Fruit fly (Drosophila melanogaster): ENCODE measurements around the gene U4-U6-60K.

The U4-U6-60K gene

dm6 chr3L:17486794-17487726, 26.7 kb downstream of the U4-U6-60K start, which contains the start of gene Oatp74D:
TSS of gene Oatp74D (plus strand) at chr3L:17487118.
- TF ChIP-seq CG8478 (optimal IDR thresholded peaks at IDR 0.05), result peak; percentile 16
- no peak for TF ChIP-seq EcR (GFP tag; optimal IDR thresholded peaks at IDR 0.05)
- peak; percentile 30 for TF ChIP-seq Dll (optimal IDR thresholded peaks at IDR 0.05)
- TF ChIP-seq pan (optimal IDR thresholded peaks at IDR 0.05), result no peak
- no peak for TF ChIP-seq psq (optimal IDR thresholded peaks at IDR 0.05)
- TF ChIP-seq usp (GFP tag; optimal IDR thresholded peaks at IDR 0.05), result no peak

- TF ChIP-seq EcR (GFP tag; optimal IDR thresholded peaks at IDR 0.05) (no peak), usp (GFP tag; optimal IDR thresholded peaks at IDR 0.05) (no peak), psq (optimal IDR thresholded peaks at IDR 0.05) (no peak), CG8478 (optimal IDR thresholded peaks at IDR 0.05) (no peak), pan (optimal IDR thresholded peaks at IDR 0.05) (no peak), Dll (optimal IDR thresholded peaks at IDR 0.05) (no peak)
Measured at dm6 chr3L:17486130-17486529, 27.6 kb downstream of the U4-U6-60K start, which contains the start of gene CG6333. TSS of gene CG6333 (minus strand) at chr3L:17486230.

dm6 chr3L:17485280-17485792, 28.4 kb downstream of the U4-U6-60K start:
- no peak for TF ChIP-seq CG8478 (optimal IDR thresholded peaks at IDR 0.05)

dm6 chr3L:17478826-17479225, 34.9 kb downstream of the U4-U6-60K start, which contains the start of the genes CG13733 and qjt:
TSS of gene CG13733 (minus strand) at chr3L:17478926.
TSS of gene qjt (plus strand) at chr3L:17479096.
- TF ChIP-seq usp (GFP tag; optimal IDR thresholded peaks at IDR 0.05) (no peak), CG8478 (optimal IDR thresholded peaks at IDR 0.05) (no peak), pan (optimal IDR thresholded peaks at IDR 0.05) (no peak), Dll (optimal IDR thresholded peaks at IDR 0.05) (no peak), EcR (GFP tag; optimal IDR thresholded peaks at IDR 0.05) (no peak), psq (optimal IDR thresholded peaks at IDR 0.05) (no peak)

dm6 chr3L:17476496-17476895, 37.2 kb downstream of the U4-U6-60K start:
- TF ChIP-seq Dll (optimal IDR thresholded peaks at IDR 0.05), result no peak
- TF ChIP-seq psq (optimal IDR thresholded peaks at IDR 0.05), result no peak
- TF ChIP-seq usp (GFP tag; optimal IDR thresholded peaks at IDR 0.05), result no peak
- TF ChIP-seq CG8478 (optimal IDR thresholded peaks at IDR 0.05), result no peak
- TF ChIP-seq EcR (GFP tag; optimal IDR thresholded peaks at IDR 0.05), result no peak
- TF ChIP-seq pan (optimal IDR thresholded peaks at IDR 0.05), result no peak

dm6 chr3L:17475979-17476393, 37.7 kb downstream of the U4-U6-60K start, which contains the start of gene CG34250:
TSS of gene CG34250 (plus strand) at chr3L:17476222.
- TF ChIP-seq pan (optimal IDR thresholded peaks at IDR 0.05) (no peak), Dll (optimal IDR thresholded peaks at IDR 0.05) (no peak), CG8478 (optimal IDR thresholded peaks at IDR 0.05) (no peak), usp (GFP tag; optimal IDR thresholded peaks at IDR 0.05) (no peak), EcR (GFP tag; optimal IDR thresholded peaks at IDR 0.05) (no peak), psq (optimal IDR thresholded peaks at IDR 0.05) (no peak)

- no peak for TF ChIP-seq EcR (GFP tag; optimal IDR thresholded peaks at IDR 0.05)
- TF ChIP-seq pan (optimal IDR thresholded peaks at IDR 0.05), result no peak
- no peak for TF ChIP-seq Dll (optimal IDR thresholded peaks at IDR 0.05)
- TF ChIP-seq psq (optimal IDR thresholded peaks at IDR 0.05), result no peak
- TF ChIP-seq usp (GFP tag; optimal IDR thresholded peaks at IDR 0.05), result no peak
- TF ChIP-seq CG8478 (optimal IDR thresholded peaks at IDR 0.05), result no peak
Measured at dm6 chr3L:17474711-17475451, 38.8 kb downstream of the U4-U6-60K start, which contains the start of the genes UQCR-Q and CG46525. TSS of gene UQCR-Q (plus strand) at chr3L:17474761. TSS of gene CG46525 (plus strand) at chr3L:17475220.

- TF ChIP-seq psq (optimal IDR thresholded peaks at IDR 0.05) (no peak), EcR (GFP tag; optimal IDR thresholded peaks at IDR 0.05) (no peak), CG8478 (optimal IDR thresholded peaks at IDR 0.05) (no peak), Dll (optimal IDR thresholded peaks at IDR 0.05) (no peak), pan (optimal IDR thresholded peaks at IDR 0.05) (no peak), usp (GFP tag; optimal IDR thresholded peaks at IDR 0.05) (no peak)
Measured at dm6 chr3L:17473889-17474288, 39.8 kb downstream of the U4-U6-60K start.

- TF ChIP-seq CG8478 (optimal IDR thresholded peaks at IDR 0.05) (no peak), psq (optimal IDR thresholded peaks at IDR 0.05) (no peak), usp (GFP tag; optimal IDR thresholded peaks at IDR 0.05) (no peak), Dll (optimal IDR thresholded peaks at IDR 0.05) (no peak), EcR (GFP tag; optimal IDR thresholded peaks at IDR 0.05) (no peak), pan (optimal IDR thresholded peaks at IDR 0.05) (no peak)
Measured at dm6 chr3L:17470110-17470509, 43.6 kb downstream of the U4-U6-60K start, which contains the start of gene SecCl. TSS of gene SecCl (plus strand) at chr3L:17470127.

- TF ChIP-seq Dll (optimal IDR thresholded peaks at IDR 0.05) (no peak), EcR (GFP tag; optimal IDR thresholded peaks at IDR 0.05) (no peak)
Measured at dm6 chr3L:17465804-17466203, 47.9 kb downstream of the U4-U6-60K start, which contains the start of gene QIL1. TSS of gene QIL1 (plus strand) at chr3L:17465945.

- TF ChIP-seq Dll (optimal IDR thresholded peaks at IDR 0.05) (no peak), EcR (GFP tag; optimal IDR thresholded peaks at IDR 0.05) (no peak), pan (optimal IDR thresholded peaks at IDR 0.05) (no peak), usp (GFP tag; optimal IDR thresholded peaks at IDR 0.05) (no peak), CG8478 (optimal IDR thresholded peaks at IDR 0.05) (no peak), psq (optimal IDR thresholded peaks at IDR 0.05) (no peak)
Measured at dm6 chr3L:17462474-17462873, 51.2 kb downstream of the U4-U6-60K start.

Data from whole organism.